Worm (Caenorhabditis elegans): ENCODE results near the gene lips-13.

DNA sequence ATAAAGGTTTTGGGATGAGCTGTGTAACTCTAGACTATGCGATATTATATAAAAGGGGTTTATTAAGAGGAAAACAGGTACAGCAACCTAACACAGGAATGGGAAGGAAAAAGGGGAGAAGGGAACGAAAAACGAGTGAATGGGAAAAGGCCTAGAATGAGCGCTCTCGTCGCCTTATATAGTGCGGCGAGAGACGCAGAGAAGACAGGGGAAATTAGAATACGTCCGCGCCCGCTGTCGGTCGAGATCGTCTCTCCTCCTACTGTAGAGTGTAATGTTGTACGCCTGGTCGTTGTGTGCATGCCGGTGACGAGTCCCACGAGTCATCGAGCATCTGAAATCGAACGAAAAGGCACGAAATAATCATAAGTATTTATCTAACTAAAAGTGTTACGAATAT is 35.5 kb upstream of the lips-13 start:
- no peak for TF ChIP-seq nhr-76 (tag; optimal IDR thresholded peaks at IDR 0.05)
- no peak for TF ChIP-seq dpl-1 (GFP tag; optimal IDR thresholded peaks at IDR 0.05)
- no peak for TF ChIP-seq unc-62 (GFP tag; optimal IDR thresholded peaks at IDR 0.05 in 1 of 2)
- TF ChIP-seq unc-62 (tag; optimal IDR thresholded peaks at IDR 0.05) = no peak
- no peak for TF ChIP-seq ceh-82 (tag; optimal IDR thresholded peaks at IDR 0.05)
- TF ChIP-seq hlh-30 (tag; optimal IDR thresholded peaks at IDR 0.05; ENCODE audit: insufficient read depth) = no peak
- TF ChIP-seq unc-130 (GFP tag; optimal IDR thresholded peaks at IDR 0.05) = no peak
- no peak for TF ChIP-seq nhr-48 (tag; optimal IDR thresholded peaks at IDR 0.05)
- no peak for TF ChIP-seq nhr-42 (GFP tag; IDR thresholded peaks at IDR 0.05)
- TF ChIP-seq mdl-1 (tag; optimal IDR thresholded peaks at IDR 0.05) = no peak
- no peak for TF ChIP-seq ceh-28 (tag; optimal IDR thresholded peaks at IDR 0.05)
- TF ChIP-seq R02D3.7 (tag; optimal IDR thresholded peaks at IDR 0.05) = no peak
- no peak for TF ChIP-seq nhr-25 (tag; optimal IDR thresholded peaks at IDR 0.05; ENCODE audit: borderline replicate concordance, insufficient read depth)

Measured in whole organism, L4 larva.